Fruit fly (Drosophila melanogaster): ENCODE data around the gene CG18765.

dm6 chr3R:11655873-11656374 lies 35.7 kb downstream of the CG18765 start, which contains the start of gene CG42327:
- TF ChIP-seq h (optimal IDR thresholded peaks at IDR 0.05) (no peak), ttk (optimal IDR thresholded peaks at IDR 0.05) (no peak), Sin3A (optimal IDR thresholded peaks at IDR 0.05) (no peak), insv (optimal IDR thresholded peaks at IDR 0.05) (no peak)

Data from Kc167 (cell line).